Fruit fly (Drosophila melanogaster): ENCODE data around the gene CG11498.

DNA sequence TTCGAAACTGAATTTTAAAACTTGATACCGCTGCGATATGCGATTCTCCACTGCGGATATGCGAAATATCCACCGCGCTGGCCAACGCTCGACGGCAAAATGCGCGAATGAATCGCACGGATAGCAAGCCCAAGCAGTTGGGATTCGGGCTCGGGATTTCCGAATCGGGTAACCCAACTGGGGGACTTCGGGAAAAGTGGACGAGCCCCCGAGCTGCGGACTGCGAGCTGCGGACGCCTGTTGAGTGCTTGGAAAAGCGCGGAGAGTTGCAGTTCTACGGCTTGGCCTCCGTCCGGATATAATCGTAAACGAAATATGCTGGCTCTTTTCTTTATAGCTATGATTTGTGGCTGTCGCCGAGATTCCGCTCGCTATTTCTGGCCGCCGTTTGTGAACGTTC, 10.8 kb downstream of the CG11498 start, which contains the start of gene AdoR:
- TF ChIP-seq Myc (optimal IDR thresholded peaks at IDR 0.05) (no peak), h (GFP tag; optimal IDR thresholded peaks at IDR 0.05) (no peak), jim (GFP tag; optimal IDR thresholded peaks at IDR 0.05) (no peak), fru (GFP tag; optimal IDR thresholded peaks at IDR 0.05) (no peak), Jra (GFP tag; optimal IDR thresholded peaks at IDR 0.05) (no peak), pan (optimal IDR thresholded peaks at IDR 0.05) (no peak), Dfd (GFP tag; optimal IDR thresholded peaks at IDR 0.05) (no peak), Abd-B (GFP tag; optimal IDR thresholded peaks at IDR 0.05) (no peak), Rel (GFP tag; optimal IDR thresholded peaks at IDR 0.05) (no peak), Rel (tag; optimal IDR thresholded peaks at IDR 0.05) (no peak), usp (GFP tag; optimal IDR thresholded peaks at IDR 0.05) (no peak), Sp1 (GFP tag; optimal IDR thresholded peaks at IDR 0.05) (no peak), Vsx2 (GFP tag; optimal IDR thresholded peaks at IDR 0.05; ENCODE audit: partially characterized antibody) (no peak)
